Worm (Caenorhabditis elegans) whole organism, L2 larva: ENCODE results near the gene epic-3.

Experiments
- C34F6.9 ChIP-seq: fragments of 150-350 bp; optimal IDR thresholded peaks from 2 replicates; lab custom pipeline; 2014; ENCODE audit warnings: missing biosample characterization, missing genetic modification characterization
- F13H6.1 ChIP-seq: sonication (generic microtip); optimal IDR thresholded peaks from 2 replicates; lab custom pipeline; 2016; ENCODE audit warnings: missing genetic modification characterization, missing compliant biosample characterization
- R02D3.7 ChIP-seq: fragments of 150-350 bp; optimal IDR thresholded peaks from 2 replicates; lab custom pipeline; 2014; ENCODE audit warnings: missing biosample characterization, missing genetic modification characterization
- Y55F3AM.14 ChIP-seq: fragments of 200-800 bp; sonication (Bioruptor generic); optimal IDR thresholded peaks from 2 replicates; lab custom pipeline; 2018; ENCODE audit warnings: mild to moderate bottlenecking, missing genetic modification characterization, missing compliant biosample characterization
- ZK546.5 ChIP-seq: sonication (generic microtip); optimal IDR thresholded peaks from 2 replicates; lab custom pipeline; 2017; ENCODE audit warnings: missing biosample characterization, missing genetic modification characterization
- alr-1 ChIP-seq: fragments of 150-350 bp; optimal IDR thresholded peaks from 2 replicates; lab custom pipeline; 2014; ENCODE audit warnings: missing biosample characterization, missing genetic modification characterization
- aly-2 ChIP-seq: fragments of 150-350 bp; optimal IDR thresholded peaks from 2 replicates; lab custom pipeline; 2014; ENCODE audit warnings: missing biosample characterization, missing genetic modification characterization
- ama-1 ChIP-seq: fragments of 150-350 bp; optimal IDR thresholded peaks from 2 replicates; lab custom pipeline; 2018; ENCODE audit warnings: inconsistent platforms
- blmp-1 ChIP-seq: sonication (generic microtip); optimal IDR thresholded peaks from 2 replicates; lab custom pipeline; 2017; ENCODE audit warnings: missing genetic modification characterization, mild to moderate bottlenecking, missing compliant biosample characterization, antibody characterized with exemption, moderate library complexity; ENCODE audit not compliant: insufficient read depth
- ceh-16 ChIP-seq: fragments of 150-350 bp; optimal IDR thresholded peaks from 2 replicates; lab custom pipeline; 2014; ENCODE audit warnings: missing biosample characterization, missing genetic modification characterization
- ceh-82 ChIP-seq: fragments of 150-350 bp; optimal IDR thresholded peaks from 2 replicates; lab custom pipeline; 2014; ENCODE audit warnings: missing biosample characterization, missing genetic modification characterization
- dmd-4 ChIP-seq: sonication (generic microtip); optimal IDR thresholded peaks from 2 replicates; lab custom pipeline; 2017; ENCODE audit warnings: missing biosample characterization, missing genetic modification characterization
- egl-27 ChIP-seq: sonication (generic microtip); optimal IDR thresholded peaks from 3 replicates; lab custom pipeline; 2017; ENCODE audit warnings: missing biosample characterization, missing genetic modification reagents, missing genetic modification characterization
- elt-1 ChIP-seq: fragments of 150-350 bp; optimal IDR thresholded peaks from 2 replicates; lab custom pipeline; 2014; ENCODE audit warnings: missing biosample characterization, missing genetic modification characterization
- elt-3 ChIP-seq: sonication (generic microtip); optimal IDR thresholded peaks from 2 replicates; lab custom pipeline; 2017; ENCODE audit warnings: missing biosample characterization, missing genetic modification characterization
- fos-1 ChIP-seq: fragments of 150-350 bp; optimal IDR thresholded peaks from 2 replicates; lab custom pipeline; 2014; ENCODE audit warnings: missing biosample characterization, missing genetic modification characterization
- gmeb-1 ChIP-seq: fragments of 150-350 bp; optimal IDR thresholded peaks from 2 replicates; lab custom pipeline; 2014; ENCODE audit warnings: missing biosample characterization, missing genetic modification characterization
- lin-11 ChIP-seq: fragments of 150-350 bp; sonication (generic microtip); optimal IDR thresholded peaks from 2 replicates; lab custom pipeline; 2014; ENCODE audit warnings: missing biosample characterization, missing genetic modification characterization, inconsistent platforms, mixed read lengths
- lin-13 ChIP-seq: fragments of 150-350 bp; optimal IDR thresholded peaks from 2 replicates; lab custom pipeline; 2014; ENCODE audit warnings: missing biosample characterization, missing genetic modification reagents, missing genetic modification characterization
- lin-39 ChIP-seq: fragments of 150-350 bp; optimal IDR thresholded peaks from 2 replicates; lab custom pipeline; 2014; ENCODE audit warnings: missing biosample characterization, missing genetic modification reagents, missing genetic modification characterization
- lsy-2 ChIP-seq, 2 experiments: fragments of 150-350 bp in 1 of 2; sonication (generic microtip) in 1 of 2; optimal IDR thresholded peaks; 2 replicates each; lab custom pipeline; 2014 to 2017; ENCODE audit warnings: missing biosample characterization in 2 of 2, missing genetic modification characterization in 2 of 2
- mab-5 ChIP-seq: fragments of 150-350 bp; optimal IDR thresholded peaks from 2 replicates; lab custom pipeline; 2014; ENCODE audit warnings: missing biosample characterization, missing genetic modification characterization
- mbf-1 ChIP-seq: sonication (generic microtip); optimal IDR thresholded peaks from 2 replicates; lab custom pipeline; 2017; ENCODE audit warnings: missing biosample characterization, missing genetic modification characterization
- mdl-1 ChIP-seq, 2 experiments: fragments of 150-350 bp in 1 of 2; sonication (generic microtip) in 1 of 2; optimal IDR thresholded peaks; 2 replicates each; lab custom pipeline; 2017; ENCODE audit warnings: missing biosample characterization in 2 of 2, missing genetic modification characterization in 2 of 2
- nhr-10 ChIP-seq: sonication (generic microtip); optimal IDR thresholded peaks from 2 replicates; lab custom pipeline; 2017; ENCODE audit warnings: missing biosample characterization, missing genetic modification characterization
- nhr-11 ChIP-seq: fragments of 150-350 bp; optimal IDR thresholded peaks from 2 replicates; lab custom pipeline; 2014; ENCODE audit warnings: missing biosample characterization, missing genetic modification characterization
- nhr-12 ChIP-seq: fragments of 150-350 bp; optimal IDR thresholded peaks from 2 replicates; lab custom pipeline; 2014; ENCODE audit warnings: missing biosample characterization, missing genetic modification characterization
- nhr-129 ChIP-seq: fragments of 150-350 bp; optimal IDR thresholded peaks from 2 replicates; lab custom pipeline; 2014; ENCODE audit warnings: missing biosample characterization, missing genetic modification characterization
- nhr-21 ChIP-seq: fragments of 150-350 bp; optimal IDR thresholded peaks from 2 replicates; lab custom pipeline; 2014; ENCODE audit warnings: missing biosample characterization, missing genetic modification characterization
- nhr-23 ChIP-seq: fragments of 150-350 bp; optimal IDR thresholded peaks from 2 replicates; lab custom pipeline; 2014; ENCODE audit warnings: missing biosample characterization, missing genetic modification reagents, missing genetic modification characterization
- nhr-237 ChIP-seq: fragments of 150-350 bp; optimal IDR thresholded peaks from 2 replicates; lab custom pipeline; 2014; ENCODE audit warnings: missing biosample characterization, missing genetic modification characterization
- nhr-6 ChIP-seq: fragments of 150-350 bp; optimal IDR thresholded peaks from 2 replicates; lab custom pipeline; 2014; ENCODE audit warnings: missing biosample characterization, missing genetic modification characterization
- nhr-77 ChIP-seq: fragments of 150-350 bp; optimal IDR thresholded peaks from 2 replicates; lab custom pipeline; 2014; ENCODE audit warnings: missing biosample characterization, missing genetic modification characterization
- peb-1 ChIP-seq: fragments of 150-350 bp; optimal IDR thresholded peaks from 2 replicates; lab custom pipeline; 2014; ENCODE audit warnings: missing biosample characterization, missing genetic modification characterization
- sem-4 ChIP-seq: fragments of 150-350 bp; optimal IDR thresholded peaks from 2 replicates; lab custom pipeline; 2014; ENCODE audit warnings: missing biosample characterization, missing genetic modification reagents, missing genetic modification characterization
- sma-3 ChIP-seq: sonication (generic microtip); optimal IDR thresholded peaks from 2 replicates; lab custom pipeline; 2016; ENCODE audit warnings: missing genetic modification reagents, missing genetic modification characterization, missing compliant biosample characterization
- sma-9 ChIP-seq, 2 experiments: fragments of 150-350 bp in 1 of 2; sonication (generic microtip) in 1 of 2; optimal IDR thresholded peaks; 2 replicates each; lab custom pipeline; 2014 to 2016; ENCODE audit warnings: missing genetic modification characterization in 2 of 2, mild to moderate bottlenecking in 1 of 2, missing biosample characterization in 1 of 2, missing compliant biosample characterization in 1 of 2, missing genetic modification reagents in 1 of 2, moderate library complexity in 1 of 2
- snpc-4 ChIP-seq: fragments of 150-350 bp; optimal IDR thresholded peaks from 2 replicates; lab custom pipeline; 2014; ENCODE audit warnings: missing biosample characterization, missing genetic modification characterization
- unc-39 ChIP-seq: fragments of 150-350 bp; optimal IDR thresholded peaks from 2 replicates; lab custom pipeline; 2014; ENCODE audit warnings: missing biosample characterization, missing genetic modification characterization
- unc-55 ChIP-seq: fragments of 150-350 bp; sonication (generic microtip); optimal IDR thresholded peaks from 3 replicates; lab custom pipeline; 2014; ENCODE audit warnings: missing biosample characterization, missing genetic modification reagents, missing genetic modification characterization
- unc-62 ChIP-seq: fragments of 150-350 bp; optimal IDR thresholded peaks from 2 replicates; lab custom pipeline; 2014; ENCODE audit warnings: missing biosample characterization, missing genetic modification reagents, missing genetic modification characterization
- zag-1 ChIP-seq: fragments of 150-350 bp; optimal IDR thresholded peaks from 2 replicates; lab custom pipeline; 2014; ENCODE audit warnings: missing biosample characterization, missing genetic modification characterization
- ztf-1 ChIP-seq: fragments of 200-800 bp; sonication (Bioruptor generic); conservative IDR thresholded peaks from 2 replicates; pipeline ENCODE4 v1.3.6; 2022; ENCODE audit warnings: missing genetic modification characterization, missing compliant biosample characterization
- ztf-11 ChIP-seq: sonication (generic microtip); optimal IDR thresholded peaks from 2 replicates; lab custom pipeline; 2017; ENCODE audit warnings: missing biosample characterization, missing genetic modification characterization
- ztf-4 ChIP-seq: fragments of 150-350 bp; optimal IDR thresholded peaks from 2 replicates; lab custom pipeline; 2014; ENCODE audit warnings: missing biosample characterization, missing genetic modification characterization

The epic-3 gene

ce11 chrIV:1752480-1752879, 28.3 kb upstream of the epic-3 start:
- no peak for TF ChIP-seq nhr-11 (tag; lab: Kevin White, UChicago)
- no peak for TF ChIP-seq sma-3 (GFP tag; lab: Kevin White, UChicago)
- TF ChIP-seq nhr-129 (tag; lab: Kevin White, UChicago), result no peak
- no peak for TF ChIP-seq nhr-6 (tag; lab: Kevin White, UChicago)
- TF ChIP-seq nhr-77 (tag; lab: Kevin White, UChicago), result no peak
- no peak for TF ChIP-seq peb-1 (tag; lab: Kevin White, UChicago)
- TF ChIP-seq ztf-1 (GFP tag; lab: Robert Waterston, UW), result no peak
- TF ChIP-seq lin-39 (tag; lab: Kevin White, UChicago), result no peak
- TF ChIP-seq sem-4 (tag; lab: Kevin White, UChicago), result no peak
- TF ChIP-seq ama-1, result no peak
- TF ChIP-seq egl-27 (tag; lab: Kevin White, UChicago), result no peak
- no peak for TF ChIP-seq nhr-23 (tag; lab: Kevin White, UChicago)

DNA sequence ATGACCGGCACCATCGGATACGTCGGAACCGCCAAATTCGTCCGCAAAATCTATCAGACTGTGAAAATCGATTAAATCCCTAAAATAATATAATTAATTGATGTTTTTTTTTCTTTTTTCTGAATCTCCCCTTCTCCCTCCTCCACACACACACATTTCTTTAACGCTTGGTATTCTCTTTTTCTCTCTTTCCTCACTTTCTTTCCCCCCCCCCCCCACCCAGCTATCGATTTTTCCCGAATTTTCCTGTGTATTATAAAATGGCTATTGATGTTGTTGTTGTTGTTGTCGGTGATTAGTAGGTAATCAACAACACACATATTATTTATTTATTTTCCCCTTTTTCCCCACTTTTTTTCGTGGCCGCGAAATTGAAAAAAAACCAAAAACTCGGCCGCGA, 27.1 kb upstream of the epic-3 start:
- TF ChIP-seq nhr-12 (tag; lab: Kevin White, UChicago), result no peak
- no peak for TF ChIP-seq nhr-21 (tag; lab: Kevin White, UChicago)
- no peak for TF ChIP-seq ztf-4 (tag; lab: Kevin White, UChicago)
- TF ChIP-seq mbf-1 (tag; lab: Kevin White, UChicago), result no peak
- TF ChIP-seq nhr-129 (tag; lab: Kevin White, UChicago), result no peak
- no peak for TF ChIP-seq nhr-6 (tag; lab: Kevin White, UChicago)
- no peak for TF ChIP-seq blmp-1
- no peak for TF ChIP-seq nhr-23 (tag; lab: Kevin White, UChicago)
- no peak for TF ChIP-seq unc-62 (GFP tag; lab: Kevin White, UChicago)
- TF ChIP-seq aly-2 (tag; lab: Kevin White, UChicago), result no peak
- no peak for TF ChIP-seq gmeb-1 (tag; lab: Kevin White, UChicago)

DNA sequence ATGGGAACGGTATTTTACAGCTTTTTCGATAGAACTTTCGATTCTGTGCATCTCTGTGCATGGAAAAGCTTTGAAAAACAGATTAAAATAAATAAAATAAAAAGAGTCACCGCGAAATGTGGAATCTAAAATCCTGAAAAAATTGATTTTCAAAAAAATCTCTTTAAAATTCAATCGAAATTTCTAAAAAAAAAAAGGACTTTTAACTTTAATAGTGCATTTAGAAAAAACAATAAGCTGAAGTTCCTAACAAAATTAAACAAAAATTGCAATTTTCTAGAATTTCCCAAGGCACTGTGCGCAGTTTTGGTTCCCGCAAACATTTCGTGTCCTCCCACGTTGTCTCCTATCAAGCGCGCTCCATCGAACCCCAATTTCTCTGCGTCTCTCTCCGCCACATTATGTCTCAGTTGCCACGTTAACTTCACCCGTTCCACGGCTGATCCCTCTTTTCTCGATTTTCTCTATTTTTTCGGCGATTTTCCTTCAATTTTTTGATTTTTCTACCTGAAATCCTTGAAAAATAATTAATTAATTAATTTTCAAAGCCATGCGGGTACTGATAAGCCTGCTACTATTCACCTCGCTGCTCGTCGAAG, 21.4 kb upstream of the epic-3 start, which contains the start of the genes Y41D4A.6 and Y41D4A.4:
Gene Y41D4A.6, minus strand, starts transcription at position 51 of the 599 bp plus-strand sequence.
Gene Y41D4A.4, plus strand, starts transcription at position 549 of the 599 bp plus-strand sequence.
- no peak for TF ChIP-seq nhr-77 (tag; lab: Kevin White, UChicago)
- TF ChIP-seq nhr-6 (tag; lab: Kevin White, UChicago), result peak; percentile 31
- TF ChIP-seq lin-11 (tag; lab: Kevin White, UChicago), result peak; percentile 38
- TF ChIP-seq unc-39 (tag; lab: Kevin White, UChicago), result no peak
- peak; percentile 79 for TF ChIP-seq nhr-129 (tag; lab: Kevin White, UChicago)
- TF ChIP-seq ceh-16 (tag; lab: Kevin White, UChicago), result peak; percentile 20
- TF ChIP-seq mbf-1 (tag; lab: Kevin White, UChicago), result no peak
- peak; percentile 61 for TF ChIP-seq Y55F3AM.14
- TF ChIP-seq nhr-10 (tag; lab: Kevin White, UChicago), result no peak
- TF ChIP-seq lin-39 (tag; lab: Kevin White, UChicago), result no peak
- TF ChIP-seq R02D3.7 (tag; lab: Kevin White, UChicago), result no peak
- TF ChIP-seq nhr-23 (tag; lab: Kevin White, UChicago), result no peak
- TF ChIP-seq ztf-11 (tag; lab: Kevin White, UChicago), result no peak
- no peak for TF ChIP-seq unc-62 (GFP tag; lab: Kevin White, UChicago)
- TF ChIP-seq blmp-1, result no peak
- TF ChIP-seq sma-9 (GFP tag; optimal IDR thresholded peaks at IDR 0.05; lab: Kevin White, UChicago), result peak; percentile 74
- TF ChIP-seq sma-9 (tag; optimal IDR thresholded peaks at IDR 0.05; lab: Kevin White, UChicago), result no peak
- TF ChIP-seq aly-2 (tag; lab: Kevin White, UChicago), result no peak
- TF ChIP-seq nhr-237 (tag; lab: Kevin White, UChicago), result no peak
- TF ChIP-seq elt-3, result no peak
- no peak for TF ChIP-seq egl-27 (tag; lab: Kevin White, UChicago)
- TF ChIP-seq sma-3 (GFP tag; lab: Kevin White, UChicago), result peak; percentile 90
- TF ChIP-seq lin-13 (GFP tag; lab: Kevin White, UChicago), result peak; percentile 86
- peak; percentile 43 for TF ChIP-seq mab-5 (tag; lab: Kevin White, UChicago)
- TF ChIP-seq nhr-11 (tag; lab: Kevin White, UChicago), result no peak
- TF ChIP-seq ztf-1 (GFP tag; lab: Robert Waterston, UW), result no peak
- peak; percentile 78 for TF ChIP-seq gmeb-1 (tag; lab: Kevin White, UChicago)
- peak; percentile 8 for TF ChIP-seq ceh-82 (tag; lab: Kevin White, UChicago)
- peak; percentile 90 for TF ChIP-seq unc-55 (GFP tag; lab: Kevin White, UChicago)
- TF ChIP-seq C34F6.9 (tag; lab: Kevin White, UChicago), result peak; percentile 85
- TF ChIP-seq ama-1, result no peak
- no peak for TF ChIP-seq dmd-4 (tag; lab: Kevin White, UChicago)
- TF ChIP-seq peb-1 (tag; lab: Kevin White, UChicago), result no peak
- TF ChIP-seq F13H6.1 (tag; lab: Kevin White, UChicago), result peak; percentile 82
- TF ChIP-seq nhr-12 (tag; lab: Kevin White, UChicago), result no peak
- TF ChIP-seq fos-1 (tag; lab: Kevin White, UChicago), result peak; percentile 77
- no peak for TF ChIP-seq elt-1
- TF ChIP-seq mdl-1 (tag; optimal IDR thresholded peaks at IDR 0.05; lab: Kevin White, UChicago), result peak in 1 of 2 experiments; percentile 69
- TF ChIP-seq sem-4 (tag; lab: Kevin White, UChicago), result peak; percentile 56
- TF ChIP-seq nhr-21 (tag; lab: Kevin White, UChicago), result peak; percentile 59
- TF ChIP-seq lsy-2 (tag; optimal IDR thresholded peaks at IDR 0.05; lab: Kevin White, UChicago), result peak; percentile 52 to 87
- peak; percentile 42 for TF ChIP-seq snpc-4 (tag; lab: Kevin White, UChicago)
- TF ChIP-seq ztf-4 (tag; lab: Kevin White, UChicago), result peak; percentile 66
- no peak for TF ChIP-seq ZK546.5 (tag; lab: Kevin White, UChicago)
- TF ChIP-seq alr-1, result no peak
- TF ChIP-seq zag-1, result peak; percentile 44
